Worm (Caenorhabditis elegans) whole organism, young adult: ENCODE results near the gene srw-48.

Source experiments
- B0019.2 ChIP-seq: fragments of 200-800 bp; sonication (Bioruptor generic); conservative IDR thresholded peaks from 2 replicates; pipeline ENCODE4 v1.3.6; 2022; ENCODE audit warnings: missing genetic modification reagents, missing genetic modification characterization, missing compliant biosample characterization
- C06A6.2 ChIP-seq: fragments of 200-800 bp; sonication (Bioruptor generic); conservative IDR thresholded peaks from 2 replicates; pipeline ENCODE4 v1.3.6; 2022; ENCODE audit warnings: missing genetic modification characterization, missing compliant biosample characterization
- F23B12.7 ChIP-seq: sonication (generic microtip); optimal IDR thresholded peaks from 2 replicates; lab custom pipeline; 2017; ENCODE audit warnings: missing genetic modification characterization, mild to moderate bottlenecking, missing compliant biosample characterization, antibody characterized with exemption, moderate library complexity; ENCODE audit not compliant: insufficient read depth
- T26A5.8 ChIP-seq: sonication (generic microtip); optimal IDR thresholded peaks from 2 replicates; lab custom pipeline; 2016; ENCODE audit warnings: missing genetic modification characterization, missing compliant biosample characterization
- Y53G8AR.9 ChIP-seq: fragments of 200-800 bp; sonication (Bioruptor generic); conservative IDR thresholded peaks from 2 replicates; pipeline ENCODE4 v1.3.6; 2022; ENCODE audit warnings: missing genetic modification reagents, missing genetic modification characterization, missing compliant biosample characterization
- Y56A3A.18 ChIP-seq: fragments of 200-800 bp; sonication (Bioruptor generic); IDR thresholded peaks from 2 replicates; pipeline ENCODE4 v1.3.6; 2022; ENCODE audit warnings: missing genetic modification reagents, missing genetic modification characterization, missing compliant biosample characterization
- ceh-100 ChIP-seq: fragments of 200-800 bp; sonication (Bioruptor generic); IDR thresholded peaks from 2 replicates; pipeline ENCODE4 v1.3.6; 2022; ENCODE audit warnings: missing genetic modification reagents, missing genetic modification characterization, missing compliant biosample characterization
- egrh-3 ChIP-seq: fragments of 200-800 bp; sonication (Bioruptor generic); IDR thresholded peaks from 2 replicates; pipeline ENCODE4 v1.3.6; 2022; ENCODE audit warnings: missing genetic modification reagents, missing genetic modification characterization, missing compliant biosample characterization
- fkh-3 ChIP-seq: sonication (generic microtip); optimal IDR thresholded peaks from 2 replicates; lab custom pipeline; 2016; ENCODE audit warnings: mild to moderate bottlenecking, missing genetic modification characterization, missing compliant biosample characterization
- hlh-12 ChIP-seq: sonication (generic microtip); optimal IDR thresholded peaks from 2 replicates; lab custom pipeline; 2016; ENCODE audit warnings: missing genetic modification characterization, missing compliant biosample characterization
- lir-1 ChIP-seq: fragments of 200-800 bp; sonication (Bioruptor generic); conservative IDR thresholded peaks from 2 replicates; pipeline ENCODE4 v1.3.6; 2022; ENCODE audit warnings: missing genetic modification reagents, missing genetic modification characterization, missing compliant biosample characterization
- mel-28 ChIP-seq: sonication (generic microtip); optimal IDR thresholded peaks from 2 replicates; lab custom pipeline; 2016; ENCODE audit warnings: borderline replicate concordance, mild to moderate bottlenecking, missing genetic modification characterization, missing compliant biosample characterization
- rec-8 ChIP-seq, 2 experiments: sonication (generic microtip); optimal IDR thresholded peaks; 2 replicates each; lab custom pipeline; 2016; ENCODE audit warnings: mild to moderate bottlenecking in 2 of 2, missing genetic modification characterization in 2 of 2, missing genetic modification reagents in 2 of 2, missing genotype in 2 of 2, missing biosample characterization in 1 of 2, missing compliant biosample characterization in 1 of 2, moderate library complexity in 1 of 2
- rpc-1 ChIP-seq, 2 experiments: fragments of 150-350 bp in 1 of 2; sonication (generic microtip) in 1 of 2; optimal IDR thresholded peaks; 2 replicates each; lab custom pipeline; 2014 to 2018; ENCODE audit warnings: missing biosample characterization in 1 of 2, missing genetic modification characterization in 1 of 2, missing genetic modification reagents in 1 of 2, missing genotype in 1 of 2
- snpc-1.1 ChIP-seq: sonication (generic microtip); optimal IDR thresholded peaks from 2 replicates; lab custom pipeline; 2017; ENCODE audit warnings: missing genetic modification characterization, mild to moderate bottlenecking, missing compliant biosample characterization, antibody characterized with exemption, moderate library complexity, missing genotype, missing genetic modification reagents; ENCODE audit not compliant: insufficient read depth
- snpc-4 ChIP-seq, 5 experiments: fragments of 150-350 bp in 1 of 5; sonication (generic microtip) in 4 of 5; optimal IDR thresholded peaks; 2 replicates each; lab custom pipeline; 2014 to 2018; ENCODE audit warnings: missing genetic modification characterization in 5 of 5, missing biosample characterization in 3 of 5, antibody characterized with exemption in 2 of 5, mild to moderate bottlenecking in 2 of 5, missing compliant biosample characterization in 2 of 5, missing genotype in 2 of 5, moderate library complexity in 2 of 5, missing genetic modification reagents in 1 of 5
- tlf-1 ChIP-seq: fragments of 200-800 bp; sonication (Bioruptor generic); optimal IDR thresholded peaks from 2 replicates; lab custom pipeline; 2018; ENCODE audit warnings: mild to moderate bottlenecking, missing genetic modification characterization, missing compliant biosample characterization
- ztf-28 ChIP-seq: fragments of 200-800 bp; sonication (Bioruptor generic); IDR thresholded peaks from 2 replicates; pipeline ENCODE4 v1.3.6; 2022; ENCODE audit warnings: missing genetic modification reagents, missing genetic modification characterization, missing compliant biosample characterization

The srw-48 gene

DNA sequence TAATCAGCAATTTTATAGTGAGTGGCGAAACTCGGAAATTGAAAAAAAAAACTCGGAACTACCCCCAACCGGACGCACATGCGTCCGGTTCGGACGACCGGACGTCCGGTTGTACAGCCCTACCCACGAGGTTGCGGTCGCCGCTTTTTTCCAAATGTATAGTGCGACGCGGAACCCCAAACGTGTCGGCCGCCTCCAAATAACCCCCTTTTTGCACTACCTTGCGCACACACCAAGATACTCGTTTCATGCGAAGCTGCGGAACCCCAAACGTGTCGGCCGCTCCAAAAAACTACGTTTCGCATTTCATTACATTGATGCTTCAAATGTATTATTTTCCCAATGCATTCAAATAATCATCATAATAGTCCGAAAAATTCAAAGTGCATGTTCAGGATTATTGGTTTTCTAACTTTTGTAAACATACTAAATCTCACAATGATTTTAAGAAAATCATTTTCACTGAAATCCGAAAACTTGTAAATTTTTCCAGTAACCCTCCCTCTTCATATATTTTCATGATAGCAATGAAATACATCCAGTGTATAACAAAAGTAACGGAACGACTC, 51.3 kb downstream of the srw-48 start, which contains the start of gene srw-35:
Gene srw-35, plus strand, starts transcription at position 519 of the 569 bp plus-strand sequence.
- TF ChIP-seq ztf-28 (GFP tag; lab: Robert Waterston, UW) (0 out of 2 replicates have a peak, but pooled peaks have one; percentile 14), fkh-3 (tag; lab: Kevin White, UChicago) (no peak), F23B12.7 (no peak), B0019.2 (GFP tag; lab: Robert Waterston, UW) (no peak), lir-1 (GFP tag; lab: Robert Waterston, UW) (no peak), hlh-12 (tag; lab: Kevin White, UChicago) (no peak), snpc-4 (GFP tag; optimal IDR thresholded peaks at IDR 0.05; lab: Kevin White, UChicago) (peak; percentile 26), snpc-4 (tag; optimal IDR thresholded peaks at IDR 0.05; lab: Kevin White, UChicago) (peak in 3 of 4 experiments; percentile 23 to 94 (median 82)), egrh-3 (GFP tag; lab: Robert Waterston, UW) (no peak), rec-8 (tag; optimal IDR thresholded peaks at IDR 0.05; lab: Kevin White, UChicago) (no peak), ceh-100 (no peak), rpc-1 (optimal IDR thresholded peaks at IDR 0.05; lab: Kevin White, UChicago) (no peak), rpc-1 (tag; optimal IDR thresholded peaks at IDR 0.05; lab: Kevin White, UChicago) (no peak), Y53G8AR.9 (GFP tag; lab: Robert Waterston, UW) (no peak), T26A5.8 (no peak), Y56A3A.18 (no peak), snpc-1.1 (tag; lab: Kevin White, UChicago) (peak; percentile 76), C06A6.2 (GFP tag; lab: Robert Waterston, UW) (no peak), mel-28 (tag; lab: Kevin White, UChicago) (no peak), tlf-1 (GFP tag; lab: Kevin White, UChicago) (no peak)
